Fruit fly (Drosophila melanogaster) whole organism, wandering third instar larva: ENCODE results near the gene comm.

Experiments
- Mio ChIP-seq: sonication (Bioruptor generic); optimal IDR thresholded peaks from 2 replicates; lab custom pipeline; 2016; ENCODE audit warnings: missing biosample characterization, missing genetic modification characterization
- N ChIP-seq: fragments of >200 bp; optimal IDR thresholded peaks from 2 replicates; lab custom pipeline; 2018; ENCODE audit warnings: missing biosample characterization, missing external identifiers, missing genetic modification characterization
- dmrt93B ChIP-seq: fragments of 200-800 bp; sonication (Bioruptor generic); optimal IDR thresholded peaks from 2 replicates; lab custom pipeline; 2018; ENCODE audit warnings: missing biosample characterization, mild to moderate bottlenecking, missing genetic modification characterization

- TF ChIP-seq N = no peak
- TF ChIP-seq dmrt93B (GFP tag; lab: Kevin White, UChicago) = no peak
- no peak for TF ChIP-seq Mio
These were observed 50.6 kb downstream of the comm start for dm6 chr3L:15677662-15678061.
